Fruit fly (Drosophila melanogaster) whole organism, adult: ENCODE data around the gene CG10185.
A peak's percentile ranks its signal among the peaks of the same experiment; 100 is the strongest.

Source experiments
- CG11617 ChIP-seq: fragments of 200-800 bp; sonication (Bioruptor generic); optimal IDR thresholded peaks from 2 replicates; lab custom pipeline; 2017; ENCODE audit warnings: mild to moderate bottlenecking, missing biosample characterization, missing genetic modification reagents, missing genetic modification characterization
- CG12768 ChIP-seq: fragments of 200-800 bp; sonication (Bioruptor generic); optimal IDR thresholded peaks from 2 replicates; lab custom pipeline; 2017; ENCODE audit warnings: missing biosample characterization, missing genetic modification characterization, mild to moderate bottlenecking, moderate library complexity, missing genetic modification reagents
- CG14711 ChIP-seq: fragments of 200-800 bp; sonication (Bioruptor generic); optimal IDR thresholded peaks from 2 replicates; lab custom pipeline; 2018; ENCODE audit warnings: missing biosample characterization, mild to moderate bottlenecking, missing genetic modification characterization, moderate library complexity
- CG1620 ChIP-seq: fragments of 200-800 bp; sonication (Bioruptor generic); optimal IDR thresholded peaks from 2 replicates; lab custom pipeline; 2016; ENCODE audit warnings: missing biosample characterization, missing genetic modification characterization
- CG33017 ChIP-seq: fragments of 200-800 bp; sonication (Bioruptor generic); optimal IDR thresholded peaks from 2 replicates; lab custom pipeline; 2018; ENCODE audit warnings: missing biosample characterization, mild to moderate bottlenecking, missing genetic modification characterization, moderate library complexity
- CG5204 ChIP-seq: fragments of 200-800 bp; sonication (Bioruptor generic); optimal IDR thresholded peaks from 2 replicates; lab custom pipeline; 2016; ENCODE audit warnings: missing biosample characterization, missing genetic modification characterization
- CG7045 ChIP-seq: fragments of 200-800 bp; sonication (Bioruptor generic); optimal IDR thresholded peaks from 2 replicates; lab custom pipeline; 2017; ENCODE audit warnings: missing biosample characterization, mild to moderate bottlenecking, missing genetic modification characterization
- CG7101 ChIP-seq: fragments of 200-800 bp; sonication (Bioruptor generic); optimal IDR thresholded peaks from 2 replicates; lab custom pipeline; 2018; ENCODE audit warnings: missing biosample characterization, mild to moderate bottlenecking, missing genetic modification characterization, moderate library complexity
- Clk ChIP-seq: fragments of 200-800 bp; sonication (Bioruptor generic); optimal IDR thresholded peaks from 2 replicates; lab custom pipeline; 2017; ENCODE audit warnings: missing biosample characterization, missing genetic modification characterization
- Crg-1 ChIP-seq: fragments of 200-800 bp; sonication (Bioruptor generic); optimal IDR thresholded peaks from 2 replicates; lab custom pipeline; 2016; ENCODE audit warnings: missing biosample characterization, missing genetic modification characterization
- Hr96 ChIP-seq: fragments of 200-800 bp; sonication (Bioruptor generic); optimal IDR thresholded peaks from 2 replicates; lab custom pipeline; 2016; ENCODE audit warnings: missing biosample characterization, missing genetic modification characterization
- Mnt ChIP-seq: fragments of 200-800 bp; sonication (Bioruptor generic); optimal IDR thresholded peaks from 2 replicates; lab custom pipeline; 2016; ENCODE audit warnings: missing biosample characterization, mild to moderate bottlenecking, missing genetic modification characterization
- bab1 ChIP-seq: fragments of 200-800 bp; sonication (Bioruptor generic); optimal IDR thresholded peaks from 3 replicates; lab custom pipeline; 2019; ENCODE audit warnings: missing biosample characterization, mild to moderate bottlenecking, missing genetic modification characterization, moderate library complexity
- cic ChIP-seq: fragments of 200-800 bp; sonication (Bioruptor generic); optimal IDR thresholded peaks from 2 replicates; lab custom pipeline; 2017; ENCODE audit warnings: missing biosample characterization, mild to moderate bottlenecking, missing genetic modification characterization, moderate library complexity
- cnc ChIP-seq, 2 experiments: fragments of >200 bp; optimal IDR thresholded peaks; 2 replicates each; lab custom pipeline; 2017
- kay ChIP-seq: fragments of 200-800 bp; sonication (Bioruptor generic); peaks from one replicate; lab custom pipeline; 2016; ENCODE audit warnings: missing biosample characterization, missing genetic modification characterization, borderline replicate concordance
- ovo ChIP-seq: fragments of 200-800 bp; sonication (Bioruptor generic); optimal IDR thresholded peaks from 2 replicates; lab custom pipeline; 2016; ENCODE audit warnings: missing biosample characterization, missing genetic modification characterization
- pad ChIP-seq: fragments of 200-800 bp; sonication (Bioruptor generic); optimal IDR thresholded peaks from 3 replicates; lab custom pipeline; 2017; ENCODE audit warnings: missing biosample characterization, missing genetic modification characterization, mild to moderate bottlenecking, moderate library complexity, missing genetic modification reagents
- tj ChIP-seq: fragments of 200-800 bp; sonication (Bioruptor generic); optimal IDR thresholded peaks from 3 replicates; lab custom pipeline; 2017; ENCODE audit warnings: missing biosample characterization, mild to moderate bottlenecking, missing genetic modification characterization, moderate library complexity
- toe ChIP-seq: fragments of 200-800 bp; sonication (Bioruptor generic); optimal IDR thresholded peaks from 2 replicates; lab custom pipeline; 2016; ENCODE audit warnings: missing biosample characterization, missing genetic modification characterization

Gene CG10185

DNA sequence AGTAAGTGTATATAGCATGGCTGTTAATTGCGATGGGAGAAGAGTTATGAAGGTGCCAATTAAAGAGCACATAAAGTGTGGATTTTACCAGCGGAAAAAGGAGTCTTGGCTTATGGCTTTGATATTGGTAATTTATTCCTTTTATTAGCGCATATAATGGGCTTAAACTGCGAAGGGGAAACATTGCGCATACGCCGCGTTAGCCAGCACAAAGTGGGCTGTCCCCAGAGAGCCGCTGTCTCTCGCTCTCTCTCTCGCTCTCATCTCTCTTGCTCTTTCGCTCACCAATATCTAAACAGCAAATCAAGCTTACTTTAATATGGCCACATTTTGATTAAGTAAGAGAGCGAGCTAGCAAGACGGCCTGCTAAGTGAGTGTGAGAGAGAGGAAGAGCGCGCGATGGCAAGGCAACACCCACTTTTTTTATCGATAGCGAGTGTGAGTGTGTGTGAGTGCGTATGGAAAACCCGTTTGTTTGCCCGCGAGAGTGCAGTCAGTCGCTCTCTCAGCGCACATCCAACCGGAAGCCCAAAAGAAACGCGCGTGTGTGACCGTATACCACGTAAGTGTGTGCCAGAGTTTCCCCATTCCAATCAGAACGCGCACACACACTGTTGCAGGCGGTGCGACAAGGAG, 41.7 kb downstream of the CG10185 start, which contains the start of gene pnr:
TSS of gene pnr (plus strand) at position 493 of the 637 bp plus-strand sequence.
- TF ChIP-seq pad (GFP tag; lab: Kevin White, UChicago) (peak; percentile 37), toe (GFP tag; lab: Kevin White, UChicago) (no peak), cnc (optimal IDR thresholded peaks at IDR 0.05; lab: Kevin White, UChicago) (no peak), ovo (GFP tag; lab: Kevin White, UChicago) (peak; percentile 3)

DNA sequence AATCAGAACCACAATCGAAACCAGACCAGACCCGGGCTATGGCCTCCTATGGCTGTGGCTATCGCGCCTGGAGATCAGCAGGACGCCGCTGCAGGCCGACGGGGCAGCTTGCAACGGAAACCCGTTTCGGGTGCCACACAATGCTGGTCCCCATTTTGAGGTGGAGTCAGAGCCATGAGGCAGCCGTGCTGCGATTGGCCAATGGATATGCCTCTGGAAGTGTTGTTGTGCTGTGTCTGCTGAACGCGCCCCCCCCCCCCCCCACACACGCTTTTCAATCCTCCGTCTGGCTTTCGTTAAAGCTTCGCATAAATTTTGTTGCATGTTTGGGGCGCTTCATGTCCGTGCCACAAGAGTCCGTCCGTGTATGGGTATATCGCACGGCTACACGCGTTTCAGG, 43.3 kb downstream of the CG10185 start:
- no peak for TF ChIP-seq CG33017 (tag; lab: Kevin White, UChicago)
- TF ChIP-seq CG7045 = no peak
- TF ChIP-seq CG14711 = no peak
- TF ChIP-seq Hr96 = no peak
- TF ChIP-seq tj (GFP tag; lab: Kevin White, UChicago) = no peak
- no peak for TF ChIP-seq cnc (optimal IDR thresholded peaks at IDR 0.05; lab: Kevin White, UChicago)
- no peak for TF ChIP-seq pad (GFP tag; lab: Kevin White, UChicago)
- no peak for TF ChIP-seq CG12768 (GFP tag; lab: Kevin White, UChicago)
- no peak for TF ChIP-seq Mnt (GFP tag; lab: Kevin White, UChicago)

DNA sequence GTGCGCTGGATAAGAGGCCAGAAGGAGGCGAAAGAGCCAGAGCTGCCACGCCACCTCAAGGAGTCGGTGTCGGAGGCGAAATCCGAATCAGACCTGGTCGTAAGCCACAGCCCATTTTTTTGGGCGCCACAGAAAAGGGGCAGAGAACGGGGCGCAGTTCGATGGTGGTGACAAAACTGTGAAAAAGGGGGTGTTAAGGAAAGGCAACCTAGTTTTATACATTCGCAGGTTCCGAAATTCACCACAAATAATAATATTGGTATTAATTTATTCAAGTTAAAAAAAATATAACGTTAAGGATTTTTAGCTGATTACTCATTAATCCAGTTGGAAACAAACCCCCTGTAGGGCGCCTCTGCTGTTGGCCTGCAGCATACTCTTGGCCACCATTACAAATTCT, 43.8 kb downstream of the CG10185 start:
- TF ChIP-seq ovo (GFP tag; lab: Kevin White, UChicago) = no peak
- TF ChIP-seq bab1 (GFP tag; lab: Kevin White, UChicago) = no peak
- TF ChIP-seq CG12768 (GFP tag; lab: Kevin White, UChicago) = no peak
- no peak for TF ChIP-seq pad (GFP tag; lab: Kevin White, UChicago)
- TF ChIP-seq CG7045 = no peak
- TF ChIP-seq CG11617 (GFP tag; lab: Kevin White, UChicago) = no peak
- TF ChIP-seq Crg-1 = no peak
- no peak for TF ChIP-seq Hr96
- TF ChIP-seq kay (GFP tag; lab: Kevin White, UChicago) = no peak
- no peak for TF ChIP-seq toe (GFP tag; lab: Kevin White, UChicago)
- TF ChIP-seq Clk (GFP tag; lab: Kevin White, UChicago) = no peak
- TF ChIP-seq CG7101 = no peak
- TF ChIP-seq CG1620 (GFP tag; lab: Kevin White, UChicago) = no peak
- TF ChIP-seq tj (GFP tag; lab: Kevin White, UChicago) = no peak
- TF ChIP-seq Mnt (GFP tag; lab: Kevin White, UChicago) = no peak
- TF ChIP-seq cnc (optimal IDR thresholded peaks at IDR 0.05; lab: Kevin White, UChicago) = no peak
- TF ChIP-seq cic (GFP tag; lab: Kevin White, UChicago) = no peak
- TF ChIP-seq CG5204 (GFP tag; lab: Kevin White, UChicago) = no peak
- no peak for TF ChIP-seq CG33017 (tag; lab: Kevin White, UChicago)
- TF ChIP-seq CG14711 = no peak

DNA sequence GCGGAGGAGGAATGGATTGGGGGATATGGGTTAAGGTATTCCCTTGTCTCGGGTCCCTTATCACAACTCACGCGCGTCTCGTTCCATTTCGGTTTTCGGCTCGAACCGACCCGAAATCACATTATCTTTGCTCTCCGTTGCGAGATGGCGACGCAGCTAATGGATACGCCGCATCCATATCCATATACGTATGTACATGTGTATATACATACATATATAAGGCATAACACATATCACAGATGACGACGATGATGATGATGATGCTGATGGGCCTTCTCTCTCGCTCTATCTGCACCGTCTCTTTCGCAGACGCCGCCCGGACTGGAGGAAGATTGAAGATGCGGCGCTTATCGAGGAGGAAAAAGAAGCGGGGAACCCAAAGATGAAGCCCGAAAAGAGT, 45.4 kb downstream of the CG10185 start:
- no peak for TF ChIP-seq CG1620 (GFP tag; lab: Kevin White, UChicago)
- no peak for TF ChIP-seq tj (GFP tag; lab: Kevin White, UChicago)
- no peak for TF ChIP-seq Hr96
- TF ChIP-seq Clk (GFP tag; lab: Kevin White, UChicago) = no peak
- TF ChIP-seq CG7045 = no peak
- TF ChIP-seq bab1 (GFP tag; lab: Kevin White, UChicago) = no peak
- TF ChIP-seq cnc (optimal IDR thresholded peaks at IDR 0.05; lab: Kevin White, UChicago) = no peak
- no peak for TF ChIP-seq Crg-1
- no peak for TF ChIP-seq cic (GFP tag; lab: Kevin White, UChicago)
- TF ChIP-seq CG7101 = no peak
- no peak for TF ChIP-seq kay (GFP tag; lab: Kevin White, UChicago)
- no peak for TF ChIP-seq pad (GFP tag; lab: Kevin White, UChicago)
- no peak for TF ChIP-seq ovo (GFP tag; lab: Kevin White, UChicago)
- no peak for TF ChIP-seq CG14711
- TF ChIP-seq Mnt (GFP tag; lab: Kevin White, UChicago) = no peak
- no peak for TF ChIP-seq toe (GFP tag; lab: Kevin White, UChicago)
- TF ChIP-seq CG5204 (GFP tag; lab: Kevin White, UChicago) = no peak
- TF ChIP-seq CG12768 (GFP tag; lab: Kevin White, UChicago) = no peak
- TF ChIP-seq CG11617 (GFP tag; lab: Kevin White, UChicago) = no peak
- TF ChIP-seq CG33017 (tag; lab: Kevin White, UChicago) = no peak

DNA sequence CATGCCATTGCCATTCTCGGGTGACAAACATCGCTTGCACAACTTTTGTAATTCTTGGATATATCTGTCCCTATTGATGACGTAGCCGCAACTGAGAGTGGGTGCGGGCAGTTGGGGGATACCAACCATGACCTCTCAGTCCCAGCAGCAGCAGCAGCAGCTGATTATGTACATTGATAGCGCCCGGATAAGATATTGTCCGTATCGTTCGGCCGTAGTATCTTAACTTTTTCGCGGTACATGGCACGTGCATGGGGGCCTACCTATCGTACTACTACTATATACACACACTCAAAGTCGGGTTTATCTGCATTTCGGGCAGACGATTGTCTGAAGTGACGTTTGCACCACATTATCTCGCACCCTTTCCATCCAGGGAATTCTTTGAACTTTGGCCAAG, 52.8 kb downstream of the CG10185 start:
- peak; percentile 4 for TF ChIP-seq Mnt (GFP tag; lab: Kevin White, UChicago)
- TF ChIP-seq cic (GFP tag; lab: Kevin White, UChicago) = peak; percentile 88
- no peak for TF ChIP-seq toe (GFP tag; lab: Kevin White, UChicago)

DNA sequence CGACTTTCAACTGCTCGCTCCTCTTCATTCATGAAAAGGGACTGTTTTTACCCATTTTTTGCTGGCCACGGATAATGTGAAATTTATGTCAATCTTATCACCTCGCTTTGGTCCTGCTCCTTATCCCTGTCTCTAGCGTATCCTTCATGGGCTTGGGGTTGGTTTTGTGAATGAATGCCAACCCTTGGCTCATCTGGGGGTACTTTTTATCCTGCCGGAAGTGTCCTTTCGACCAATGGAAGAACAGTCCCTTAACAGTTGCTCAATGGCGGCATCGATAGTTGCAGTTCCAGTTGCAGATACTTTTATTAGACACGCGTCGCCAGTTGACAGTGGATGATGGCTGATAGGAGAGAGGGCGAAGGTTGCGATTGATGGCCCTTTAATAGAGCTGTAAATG, 53.8 kb downstream of the CG10185 start:
- TF ChIP-seq Mnt (GFP tag; lab: Kevin White, UChicago) = no peak

DNA sequence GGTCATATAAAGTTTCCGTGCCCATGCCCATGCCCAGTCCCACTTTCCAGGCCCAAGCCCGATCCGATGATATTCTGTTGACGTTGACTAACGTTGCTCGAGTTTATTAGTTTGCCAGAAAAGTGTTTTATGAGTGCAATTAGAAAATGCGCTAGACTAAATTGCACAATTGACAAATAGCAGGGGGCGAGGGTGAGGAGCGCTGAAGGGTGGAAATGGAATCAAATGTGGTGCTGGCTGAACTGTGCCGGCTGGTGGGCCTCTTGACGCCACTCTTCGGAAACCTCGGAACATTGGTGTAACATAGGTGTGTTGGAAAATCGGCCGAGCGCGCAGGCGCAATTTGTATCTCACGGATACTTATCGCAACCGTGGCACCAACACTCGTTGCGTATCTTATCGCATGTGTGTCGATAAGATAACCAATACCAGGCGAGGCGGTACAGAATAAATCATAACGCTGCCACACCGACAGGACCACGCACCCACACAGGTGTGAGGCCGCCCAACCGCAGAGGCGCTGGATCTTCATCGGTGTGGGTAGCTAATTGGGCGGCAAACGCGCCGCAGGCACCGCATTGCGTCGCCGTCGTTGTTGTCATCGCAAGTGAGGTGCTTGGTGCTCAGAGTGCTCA, 55.6 kb downstream of the CG10185 start:
- peak; percentile 56 for TF ChIP-seq tj (GFP tag; lab: Kevin White, UChicago)
- peak; percentile 6 for TF ChIP-seq Crg-1
- peak; percentile 57 for TF ChIP-seq ovo (GFP tag; lab: Kevin White, UChicago)
- TF ChIP-seq kay (GFP tag; lab: Kevin White, UChicago) = peak; percentile 91
- peak; percentile 71 for TF ChIP-seq CG7045
- peak; percentile 49 for TF ChIP-seq CG33017 (tag; lab: Kevin White, UChicago)
- no peak for TF ChIP-seq CG1620 (GFP tag; lab: Kevin White, UChicago)
- TF ChIP-seq pad (GFP tag; lab: Kevin White, UChicago) = peak; percentile 46
- peak; percentile 92 for TF ChIP-seq cic (GFP tag; lab: Kevin White, UChicago)
- TF ChIP-seq Hr96 = peak; percentile 62
- TF ChIP-seq Mnt (GFP tag; lab: Kevin White, UChicago) = peak; percentile 52
- no peak for TF ChIP-seq toe (GFP tag; lab: Kevin White, UChicago)
- peak; percentile 69 for TF ChIP-seq CG12768 (GFP tag; lab: Kevin White, UChicago)
- TF ChIP-seq CG11617 (GFP tag; lab: Kevin White, UChicago) = peak; percentile 49
- no peak for TF ChIP-seq cnc (optimal IDR thresholded peaks at IDR 0.05; lab: Kevin White, UChicago)
- no peak for TF ChIP-seq bab1 (GFP tag; lab: Kevin White, UChicago)
- peak; percentile 45 for TF ChIP-seq CG7101
- peak; percentile 74 for TF ChIP-seq Clk (GFP tag; lab: Kevin White, UChicago)
- TF ChIP-seq CG5204 (GFP tag; lab: Kevin White, UChicago) = no peak
- peak; percentile 23 for TF ChIP-seq CG14711
